Worm (Caenorhabditis elegans) whole organism, L4 larva: ENCODE measurements around the gene rike-1.

ENCODE experiments used
- F10B5.3 ChIP-seq: sonication (generic microtip); optimal IDR thresholded peaks from 2 replicates; lab custom pipeline; 2016; ENCODE audit warnings: mild to moderate bottlenecking, missing genetic modification characterization, missing compliant biosample characterization
- F37D6.2 ChIP-seq: sonication (generic microtip); optimal IDR thresholded peaks from 2 replicates; lab custom pipeline; 2016; ENCODE audit warnings: mild to moderate bottlenecking, missing genetic modification characterization, missing compliant biosample characterization
- F44E2.7 ChIP-seq: fragments of 200-800 bp; sonication (Bioruptor generic); IDR thresholded peaks from 2 replicates; pipeline ENCODE4 v2.1.2; 2022; ENCODE audit warnings: missing genetic modification characterization, missing compliant biosample characterization
- F49E8.2 ChIP-seq: sonication (generic microtip); optimal IDR thresholded peaks from 2 replicates; lab custom pipeline; 2016; ENCODE audit warnings: missing compliant biosample characterization, mild to moderate bottlenecking, missing genetic modification characterization, borderline replicate concordance
- T20F7.1 ChIP-seq: fragments of 200-800 bp; sonication (Bioruptor generic); optimal IDR thresholded peaks from 2 replicates; lab custom pipeline; 2018; ENCODE audit warnings: mild to moderate bottlenecking, missing genetic modification characterization, missing compliant biosample characterization
- T26A8.4 ChIP-seq: fragments of 200-800 bp; sonication (Bioruptor generic); IDR thresholded peaks from 2 replicates; pipeline ENCODE4 v1.3.6; 2022; ENCODE audit warnings: missing genetic modification characterization, missing compliant biosample characterization
- Y105C5A.15 ChIP-seq: fragments of 200-800 bp; sonication (Bioruptor generic); IDR thresholded peaks from 2 replicates; pipeline ENCODE4 v1.3.6; 2022; ENCODE audit warnings: missing genetic modification characterization, missing compliant biosample characterization
- Y75B8A.6 ChIP-seq: fragments of 200-800 bp; sonication (Bioruptor generic); IDR thresholded peaks from 2 replicates; pipeline ENCODE4 v1.3.6; 2022; ENCODE audit warnings: missing genetic modification reagents, missing genetic modification characterization, missing compliant biosample characterization
- aly-2 ChIP-seq: sonication (generic microtip); optimal IDR thresholded peaks from 2 replicates; lab custom pipeline; 2018; ENCODE audit warnings: missing biosample characterization, missing genetic modification characterization
- attf-4 ChIP-seq: sonication (generic microtip); optimal IDR thresholded peaks from 3 replicates; lab custom pipeline; 2017; ENCODE audit warnings: missing biosample characterization, missing genetic modification characterization
- ceh-20 ChIP-seq: fragments of 200-800 bp; sonication (Bioruptor generic); IDR thresholded peaks from 2 replicates; pipeline ENCODE4 v1.3.6; 2022; ENCODE audit warnings: missing genetic modification reagents, missing genetic modification characterization, missing compliant biosample characterization
- ceh-62 ChIP-seq: sonication (generic microtip); optimal IDR thresholded peaks from 2 replicates; lab custom pipeline; 2017; ENCODE audit warnings: missing biosample characterization, missing genetic modification characterization
- ceh-82 ChIP-seq: sonication (generic microtip); optimal IDR thresholded peaks from 2 replicates; lab custom pipeline; 2017; ENCODE audit warnings: missing biosample characterization, missing genetic modification characterization
- daf-16 ChIP-seq, 3 experiments: sonication (generic microtip); optimal IDR thresholded peaks; 2 replicates each; lab custom pipeline; 2016 to 2017; ENCODE audit warnings: missing genetic modification characterization in 3 of 3, missing genetic modification reagents in 3 of 3, mild to moderate bottlenecking in 2 of 3, missing compliant biosample characterization in 2 of 3, missing biosample characterization in 1 of 3, moderate library complexity in 1 of 3
- daf-8 ChIP-seq: fragments of 200-800 bp; sonication (Bioruptor generic); IDR thresholded peaks from 2 replicates; pipeline ENCODE4 v1.3.6; 2022; ENCODE audit warnings: missing genetic modification characterization, missing compliant biosample characterization
- dmd-8 ChIP-seq: fragments of 200-800 bp; sonication (Bioruptor generic); IDR thresholded peaks from 2 replicates; pipeline ENCODE4 v1.3.6; 2022; ENCODE audit warnings: missing genetic modification characterization, missing compliant biosample characterization
- dpl-1 ChIP-seq: fragments of 150-350 bp; optimal IDR thresholded peaks from 2 replicates; lab custom pipeline; 2014; ENCODE audit warnings: missing biosample characterization, missing genetic modification reagents, missing genetic modification characterization
- hlh-11 ChIP-seq: fragments of 200-800 bp; sonication (Bioruptor generic); optimal IDR thresholded peaks from 2 replicates; lab custom pipeline; 2018; ENCODE audit warnings: mild to moderate bottlenecking, missing genetic modification characterization, missing compliant biosample characterization
- hlh-30 ChIP-seq: sonication (generic microtip); optimal IDR thresholded peaks from 2 replicates; lab custom pipeline; 2017; ENCODE audit warnings: antibody characterized with exemption, mild to moderate bottlenecking, missing genetic modification characterization, missing compliant biosample characterization; ENCODE audit not compliant: insufficient read depth
- jun-1 ChIP-seq: fragments of 150-350 bp; optimal IDR thresholded peaks from 2 replicates; lab custom pipeline; 2014; ENCODE audit warnings: missing biosample characterization, missing genetic modification reagents, missing genetic modification characterization
- lin-1 ChIP-seq: fragments of 200-800 bp; sonication (Bioruptor generic); IDR thresholded peaks from 2 replicates; pipeline ENCODE4 v1.3.6; 2022; ENCODE audit warnings: missing genetic modification reagents, missing genetic modification characterization, missing compliant biosample characterization
- lin-13 ChIP-seq: fragments of 150-350 bp; optimal IDR thresholded peaks from 2 replicates; lab custom pipeline; 2014; ENCODE audit warnings: missing biosample characterization, missing genetic modification reagents, missing genetic modification characterization
- lin-15B ChIP-seq: fragments of 150-350 bp; sonication (generic microtip); optimal IDR thresholded peaks from 3 replicates; lab custom pipeline; 2014; ENCODE audit warnings: missing biosample characterization, missing genetic modification characterization
- lin-39 ChIP-seq: fragments of 150-350 bp; optimal IDR thresholded peaks from 2 replicates; lab custom pipeline; 2014; ENCODE audit warnings: missing biosample characterization, missing genetic modification reagents, missing genetic modification characterization
- lir-3 ChIP-seq: sonication (generic microtip); optimal IDR thresholded peaks from 2 replicates; lab custom pipeline; 2016; ENCODE audit warnings: mild to moderate bottlenecking, missing genetic modification characterization, missing compliant biosample characterization
- lsy-2 ChIP-seq, 2 experiments: fragments of 150-350 bp in 1 of 2; sonication (generic microtip) in 1 of 2; optimal IDR thresholded peaks; 2 replicates each; lab custom pipeline; 2014 to 2017; ENCODE audit warnings: missing biosample characterization in 2 of 2, missing genetic modification characterization in 2 of 2
- madf-9 ChIP-seq: fragments of 200-800 bp; sonication (Bioruptor generic); conservative IDR thresholded peaks from 2 replicates; pipeline ENCODE4 v1.3.6; 2022; ENCODE audit warnings: missing genetic modification reagents, missing genetic modification characterization, missing compliant biosample characterization
- mdl-1 ChIP-seq, 2 experiments: fragments of 150-350 bp in 1 of 2; sonication (generic microtip) in 1 of 2; optimal IDR thresholded peaks; 2 replicates each; lab custom pipeline; 2014 to 2017; ENCODE audit warnings: missing biosample characterization in 2 of 2, missing genetic modification characterization in 2 of 2
- mdt-29 ChIP-seq: fragments of 200-800 bp; sonication (Bioruptor generic); IDR thresholded peaks from 2 replicates; pipeline ENCODE4 v1.3.6; 2022; ENCODE audit warnings: missing genetic modification reagents, missing genetic modification characterization, missing compliant biosample characterization
- mxl-3 ChIP-seq: fragments of 200-800 bp; sonication (Bioruptor generic); optimal IDR thresholded peaks from 2 replicates; lab custom pipeline; 2018; ENCODE audit warnings: mild to moderate bottlenecking, missing genetic modification characterization, missing compliant biosample characterization
- nhr-28 ChIP-seq: fragments of 150-350 bp; optimal IDR thresholded peaks from 2 replicates; lab custom pipeline; 2014; ENCODE audit warnings: missing biosample characterization, missing genetic modification characterization
- nhr-76 ChIP-seq: fragments of 150-350 bp; optimal IDR thresholded peaks from 2 replicates; lab custom pipeline; 2014; ENCODE audit warnings: missing biosample characterization, missing genetic modification characterization
- pha-4 ChIP-seq, 2 experiments: fragments of 150-350 bp in 1 of 2; fragments of 200-800 bp in 1 of 2; sonication (Bioruptor generic) in 1 of 2; IDR thresholded peaks in 1 of 2; optimal IDR thresholded peaks in 1 of 2; 2 replicates each; pipeline versions ENCODE4 v1.3.6 to Lab custom; 2014 to 2022; ENCODE audit warnings: missing genetic modification characterization in 2 of 2, missing genetic modification reagents in 2 of 2, missing biosample characterization in 1 of 2, missing compliant biosample characterization in 1 of 2
- pqm-1 ChIP-seq: sonication (generic microtip); optimal IDR thresholded peaks from 2 replicates; lab custom pipeline; 2017; ENCODE audit warnings: missing biosample characterization, missing genetic modification characterization
- sdz-12 ChIP-seq: fragments of 200-800 bp; sonication (Bioruptor generic); optimal IDR thresholded peaks from 2 replicates; lab custom pipeline; 2018; ENCODE audit warnings: mild to moderate bottlenecking, missing genetic modification characterization, missing compliant biosample characterization
- set-16 ChIP-seq: fragments of 200-800 bp; sonication (Bioruptor generic); IDR thresholded peaks from 2 replicates; pipeline ENCODE4 v1.3.6; 2022; ENCODE audit warnings: missing genetic modification reagents, missing genetic modification characterization, missing compliant biosample characterization
- unc-39 ChIP-seq: sonication (generic microtip); optimal IDR thresholded peaks from 2 replicates; lab custom pipeline; 2017; ENCODE audit warnings: missing biosample characterization, missing genetic modification characterization
- unc-62 ChIP-seq, 3 experiments: fragments of 150-350 bp in 1 of 3; sonication (generic microtip); optimal IDR thresholded peaks in 2 of 3; peaks in 1 of 3; 1 replicate in 1 of 3; 2 replicates in 2 of 3; lab custom pipeline; 2014 to 2017; ENCODE audit warnings: missing biosample characterization in 3 of 3, missing genetic modification characterization in 3 of 3, missing genetic modification reagents in 3 of 3, missing genotype in 1 of 3
- vab-7 ChIP-seq: fragments of 200-800 bp; sonication (Bioruptor generic); IDR thresholded peaks from 2 replicates; pipeline ENCODE4 v1.3.6; 2022; ENCODE audit warnings: missing genetic modification reagents, missing genetic modification characterization, missing compliant biosample characterization
- zfp-3 ChIP-seq: fragments of 200-800 bp; sonication (Bioruptor generic); conservative IDR thresholded peaks from 2 replicates; pipeline ENCODE4 v1.3.6; 2022; ENCODE audit warnings: missing genetic modification reagents, missing genetic modification characterization, missing compliant biosample characterization
- zip-2 ChIP-seq: fragments of 150-350 bp; optimal IDR thresholded peaks from 2 replicates; lab custom pipeline; 2014; ENCODE audit warnings: missing biosample characterization, missing genetic modification characterization
- ztf-11 ChIP-seq: fragments of 150-350 bp; optimal IDR thresholded peaks from 2 replicates; lab custom pipeline; 2014; ENCODE audit warnings: missing biosample characterization, missing genetic modification characterization

rike-1 gene

ce11 chrV:14521000-14521399, 24.7 kb downstream of the rike-1 start, which contains the start of gene C53A5.17:
Gene C53A5.17 (minus strand): TSS chrV:14521100.
- TF ChIP-seq daf-16 (GFP tag; optimal IDR thresholded peaks at IDR 0.05; lab: Kevin White, UChicago) (no peak), daf-16 (tag; optimal IDR thresholded peaks at IDR 0.05; lab: Kevin White, UChicago) (no peak), unc-62 (GFP tag; optimal IDR thresholded peaks at IDR 0.05 in 1 of 2; lab: Kevin White, UChicago) (peak in 1 of 2 experiments; percentile 32), unc-62 (tag; optimal IDR thresholded peaks at IDR 0.05; lab: Kevin White, UChicago) (no peak)

DNA sequence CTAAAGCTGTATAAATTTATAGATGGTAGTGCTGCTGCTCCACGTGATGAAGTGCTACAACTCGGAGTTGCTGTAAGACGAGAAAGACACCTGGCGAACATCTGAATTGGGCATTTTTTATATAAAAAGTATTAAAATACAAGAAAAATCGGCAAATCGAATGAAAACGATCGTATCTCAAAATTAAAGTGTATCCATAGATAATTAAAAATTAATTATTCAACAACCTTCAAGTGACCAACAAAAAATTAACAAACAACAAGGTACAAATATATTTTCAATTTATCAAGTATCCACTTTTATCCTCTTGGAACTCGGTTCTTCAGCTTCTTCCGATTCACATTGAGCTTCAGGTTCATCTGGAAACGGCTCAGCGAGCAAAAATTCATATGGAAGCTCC, 26.4 kb downstream of the rike-1 start, which contains the start of gene R02D5.8:
R02D5.8 (minus strand) TSS at position 101 of the 400 bp plus-strand sequence.
- no peak for TF ChIP-seq Y105C5A.15
- TF ChIP-seq pqm-1 (tag; lab: Kevin White, UChicago) = no peak
- no peak for TF ChIP-seq set-16
- TF ChIP-seq vab-7 (GFP tag; lab: Robert Waterston, UW) = no peak
- TF ChIP-seq daf-8 (GFP tag; lab: Robert Waterston, UW) = no peak
- TF ChIP-seq jun-1 (tag; lab: Kevin White, UChicago) = no peak

DNA sequence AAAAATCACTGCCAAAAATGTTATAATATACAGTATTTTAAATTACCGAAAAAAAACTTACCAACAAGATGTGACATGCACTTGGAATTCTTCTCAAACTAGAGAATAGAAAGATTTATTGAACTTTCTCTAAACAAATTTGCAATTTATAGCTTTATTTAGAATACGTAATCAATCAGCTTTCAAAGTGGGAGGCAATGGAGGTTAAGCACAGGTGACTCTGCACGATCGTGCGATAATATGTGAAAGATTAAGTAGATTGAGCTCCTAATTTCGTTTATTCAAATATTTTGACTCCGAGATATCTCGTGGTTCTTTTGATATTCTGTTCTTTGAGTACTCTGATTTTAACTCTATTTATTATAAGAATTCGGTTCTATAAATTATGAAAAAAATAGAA, 27.7 kb downstream of the rike-1 start, which contains the start of gene R02D5.6:
R02D5.6 (minus strand) TSS at position 101 of the 400 bp plus-strand sequence.
- TF ChIP-seq ztf-11 (tag; lab: Kevin White, UChicago) (no peak), hlh-30 (tag; lab: Kevin White, UChicago) (no peak), dmd-8 (GFP tag; lab: Robert Waterston, UW) (no peak), lir-3 (tag; lab: Kevin White, UChicago) (no peak), T20F7.1 (GFP tag; lab: Kevin White, UChicago) (no peak), ceh-82 (no peak), daf-16 (GFP tag; optimal IDR thresholded peaks at IDR 0.05; lab: Kevin White, UChicago) (no peak), daf-16 (tag; optimal IDR thresholded peaks at IDR 0.05; lab: Kevin White, UChicago) (no peak), nhr-76 (no peak), mxl-3 (GFP tag; lab: Kevin White, UChicago) (no peak), F37D6.2 (tag; lab: Kevin White, UChicago) (no peak), T26A8.4 (GFP tag; lab: Robert Waterston, UW) (no peak), unc-39 (tag; lab: Kevin White, UChicago) (no peak), daf-8 (GFP tag; lab: Robert Waterston, UW) (no peak), mdt-29 (GFP tag; lab: Robert Waterston, UW) (no peak), attf-4 (tag; lab: Kevin White, UChicago) (no peak), lin-15B (tag; lab: Kevin White, UChicago) (no peak), F10B5.3 (tag; lab: Kevin White, UChicago) (no peak), jun-1 (tag; lab: Kevin White, UChicago) (no peak), lin-39 (no peak)

- TF ChIP-seq sdz-12 (GFP tag; lab: Kevin White, UChicago) (no peak), madf-9 (GFP tag; lab: Robert Waterston, UW) (no peak), aly-2 (tag; lab: Kevin White, UChicago) (no peak), mdl-1 (tag; optimal IDR thresholded peaks at IDR 0.05; lab: Kevin White, UChicago) (peak; percentile 77 to 97), dmd-8 (GFP tag; lab: Robert Waterston, UW) (no peak), zip-2 (tag; lab: Kevin White, UChicago) (no peak), mdt-29 (GFP tag; lab: Robert Waterston, UW) (no peak), ceh-62 (tag; lab: Kevin White, UChicago) (no peak), ceh-20 (GFP tag; lab: Robert Waterston, UW) (no peak), Y75B8A.6 (no peak), pha-4 (GFP tag; IDR thresholded peaks at IDR 0.05; lab: Robert Waterston, UW) (no peak), pha-4 (tag; optimal IDR thresholded peaks at IDR 0.05; lab: Kevin White, UChicago) (no peak), pqm-1 (tag; lab: Kevin White, UChicago) (no peak), lsy-2 (tag; optimal IDR thresholded peaks at IDR 0.05; lab: Kevin White, UChicago) (no peak), lin-13 (no peak), lin-1 (GFP tag; lab: Robert Waterston, UW) (no peak), zfp-3 (GFP tag; lab: Robert Waterston, UW) (no peak), hlh-11 (tag; lab: Kevin White, UChicago) (no peak), hlh-30 (tag; lab: Kevin White, UChicago) (peak; percentile 85), unc-62 (GFP tag; optimal IDR thresholded peaks at IDR 0.05 in 1 of 2; lab: Kevin White, UChicago) (peak in 1 of 2 experiments; percentile 85), unc-62 (tag; optimal IDR thresholded peaks at IDR 0.05; lab: Kevin White, UChicago) (no peak), set-16 (no peak), dpl-1 (GFP tag; lab: Kevin White, UChicago) (no peak), F44E2.7 (GFP tag; lab: Robert Waterston, UW) (no peak), ceh-82 (no peak), F49E8.2 (tag; lab: Kevin White, UChicago) (no peak), daf-16 (GFP tag; optimal IDR thresholded peaks at IDR 0.05; lab: Kevin White, UChicago) (no peak), daf-16 (tag; optimal IDR thresholded peaks at IDR 0.05; lab: Kevin White, UChicago) (no peak), nhr-28 (peak; percentile 89)
Measured at ce11 chrV:14510746-14511145, 34.9 kb downstream of the rike-1 start, which contains the start of gene R02D5.9. Gene R02D5.9 (minus strand): TSS chrV:14511123.
